Worm (Caenorhabditis elegans) whole organism, L4 larva: ENCODE data around the gene F10E9.12.
"Not testable (repeated sequence)": the region's sequence is repeated elsewhere in the genome, so short reads cannot be mapped to it uniquely, and the experiment has no call there.

Experiments used
- ceh-82 ChIP-seq: sonication (generic microtip); optimal IDR thresholded peaks from 2 replicates; lab custom pipeline; 2017; ENCODE audit warnings: missing biosample characterization, missing genetic modification characterization
- fkh-10 ChIP-seq: fragments of 150-350 bp; optimal IDR thresholded peaks from 2 replicates; lab custom pipeline; 2014; ENCODE audit warnings: missing biosample characterization, missing genetic modification reagents, missing genetic modification characterization
- lin-15B ChIP-seq: fragments of 150-350 bp; sonication (generic microtip); optimal IDR thresholded peaks from 3 replicates; lab custom pipeline; 2014; ENCODE audit warnings: missing biosample characterization, missing genetic modification characterization
- lin-39 ChIP-seq: fragments of 150-350 bp; optimal IDR thresholded peaks from 2 replicates; lab custom pipeline; 2014; ENCODE audit warnings: missing biosample characterization, missing genetic modification reagents, missing genetic modification characterization

DNA sequence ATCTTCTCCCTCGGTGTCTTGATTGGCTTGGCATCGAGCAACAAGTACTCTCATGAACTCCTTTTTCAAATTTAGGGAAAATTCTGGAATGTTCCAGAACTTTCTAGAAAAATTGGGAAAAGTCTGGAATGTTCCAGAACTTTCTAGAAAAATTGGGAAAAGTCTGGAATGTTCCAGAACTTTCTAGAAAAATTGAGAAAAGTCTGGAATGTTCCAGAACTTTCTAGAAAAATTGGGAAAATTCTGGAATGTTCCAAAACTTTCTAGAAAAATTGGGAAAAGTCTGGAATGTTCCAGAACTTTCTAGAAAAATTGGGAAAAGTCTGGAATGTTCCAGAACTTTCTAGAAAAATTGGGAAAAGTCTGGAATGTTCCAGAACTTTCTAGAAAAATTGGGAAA is 19.9 kb downstream of the F10E9.12 start, which contains the start of gene ZC262.7:
- not testable (repeated sequence) for TF ChIP-seq lin-39 (tag; lab: Kevin White, UChicago); fkh-10 (GFP tag; lab: Kevin White, UChicago); ceh-82; lin-15B (tag; lab: Kevin White, UChicago)
